Worm (Caenorhabditis elegans) whole organism, L2 larva: ENCODE results near the gene Y41D4B.6.

Source experiments
- fos-1 ChIP-seq: fragments of 150-350 bp; optimal IDR thresholded peaks from 2 replicates; lab custom pipeline; 2014; ENCODE audit warnings: missing biosample characterization, missing genetic modification characterization
- lin-39 ChIP-seq: fragments of 150-350 bp; optimal IDR thresholded peaks from 2 replicates; lab custom pipeline; 2014; ENCODE audit warnings: missing biosample characterization, missing genetic modification reagents, missing genetic modification characterization
- lsy-2 ChIP-seq, 2 experiments: fragments of 150-350 bp in 1 of 2; sonication (generic microtip) in 1 of 2; optimal IDR thresholded peaks; 2 replicates each; lab custom pipeline; 2014 to 2017; ENCODE audit warnings: missing biosample characterization in 2 of 2, missing genetic modification characterization in 2 of 2

DNA sequence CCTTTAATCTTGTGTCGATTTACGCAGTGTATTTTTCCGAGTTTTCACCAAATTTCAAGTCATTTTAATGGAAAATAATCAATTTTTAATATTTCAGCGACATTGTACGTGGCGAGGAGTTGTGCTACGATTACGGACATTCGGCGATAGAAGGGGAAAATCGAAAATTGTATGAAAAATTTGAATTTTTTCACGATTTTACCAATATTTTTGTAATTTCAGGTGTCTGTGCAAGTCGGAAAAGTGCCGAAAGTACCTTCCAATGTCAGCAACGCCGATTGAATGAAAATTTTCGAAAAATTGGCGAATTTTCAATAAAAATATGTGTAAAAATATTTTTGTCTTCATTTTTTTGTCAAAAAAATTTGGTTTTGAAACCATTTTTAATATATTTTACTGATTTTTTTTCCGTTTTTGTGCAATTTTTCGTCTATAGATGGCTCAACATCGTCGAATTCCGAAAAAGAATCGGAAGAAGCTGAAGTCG is 28.2 kb upstream of the Y41D4B.6 start, which contains the start of gene Y41D4B.11:
- TF ChIP-seq lsy-2 (tag; optimal IDR thresholded peaks at IDR 0.05; lab: Kevin White, UChicago) = no peak
- no peak for TF ChIP-seq lin-39 (tag; lab: Kevin White, UChicago)
- no peak for TF ChIP-seq fos-1 (tag; lab: Kevin White, UChicago)
